Worm (Caenorhabditis elegans) whole organism, mixed stage, embryonic: ENCODE results near the gene del-10.

Experiments used
- M03D4.4 ChIP-seq: sonication (generic microtip); optimal IDR thresholded peaks from 2 replicates; lab custom pipeline; 2017; ENCODE audit warnings: mild to moderate bottlenecking, missing genetic modification characterization, missing compliant biosample characterization
- bed-3 ChIP-seq: fragments of 200-800 bp; sonication (Bioruptor generic); optimal IDR thresholded peaks from 3 replicates; lab custom pipeline; 2018; ENCODE audit warnings: mild to moderate bottlenecking, missing genetic modification characterization, moderate library complexity, missing compliant biosample characterization
- blmp-1 ChIP-seq: fragments of 150-350 bp; optimal IDR thresholded peaks from 2 replicates; lab custom pipeline; 2014; ENCODE audit warnings: missing biosample characterization, missing genetic modification characterization
- ceh-39 ChIP-seq: fragments of 150-350 bp; optimal IDR thresholded peaks from 2 replicates; lab custom pipeline; 2014; ENCODE audit warnings: missing biosample characterization, missing genetic modification characterization
- ceh-43 ChIP-seq: fragments of 200-800 bp; sonication (Bioruptor generic); optimal IDR thresholded peaks from 2 replicates; lab custom pipeline; 2018; ENCODE audit warnings: mild to moderate bottlenecking, missing genetic modification characterization, moderate library complexity, missing compliant biosample characterization
- ces-1 ChIP-seq: fragments of 150-350 bp; optimal IDR thresholded peaks from 2 replicates; lab custom pipeline; 2014; ENCODE audit warnings: missing biosample characterization, missing genetic modification reagents, missing genetic modification characterization
- cnd-1 ChIP-seq: fragments of 200-800 bp; sonication (Bioruptor generic); optimal IDR thresholded peaks from 2 replicates; lab custom pipeline; 2018; ENCODE audit warnings: mild to moderate bottlenecking, missing genetic modification characterization, missing compliant biosample characterization
- drap-1 ChIP-seq: fragments of 200-800 bp; sonication (Bioruptor generic); optimal IDR thresholded peaks from 3 replicates; lab custom pipeline; 2018; ENCODE audit warnings: mild to moderate bottlenecking, missing genetic modification characterization, missing compliant biosample characterization
- elt-1 ChIP-seq: sonication (generic microtip); optimal IDR thresholded peaks from 2 replicates; lab custom pipeline; 2017; ENCODE audit warnings: missing genetic modification characterization, mild to moderate bottlenecking, missing compliant biosample characterization, antibody characterized with exemption, moderate library complexity, borderline replicate concordance; ENCODE audit not compliant: insufficient read depth
- ham-2 ChIP-seq: fragments of 200-800 bp; sonication (Bioruptor generic); optimal IDR thresholded peaks from 2 replicates; lab custom pipeline; 2018; ENCODE audit warnings: mild to moderate bottlenecking, missing genetic modification characterization, missing compliant biosample characterization
- hlh-1 ChIP-seq: fragments of 150-350 bp; optimal IDR thresholded peaks from 2 replicates; lab custom pipeline; 2014; ENCODE audit warnings: missing biosample characterization, missing genetic modification reagents, missing genetic modification characterization
- lin-13 ChIP-seq: fragments of 150-350 bp; optimal IDR thresholded peaks from 2 replicates; lab custom pipeline; 2014; ENCODE audit warnings: missing biosample characterization, missing genetic modification characterization
- lin-32 ChIP-seq: fragments of 200-800 bp; sonication (Bioruptor generic); optimal IDR thresholded peaks from 2 replicates; lab custom pipeline; 2018; ENCODE audit warnings: mild to moderate bottlenecking, missing genetic modification characterization, missing compliant biosample characterization
- lsy-2 ChIP-seq: fragments of 150-350 bp; optimal IDR thresholded peaks from 2 replicates; lab custom pipeline; 2014; ENCODE audit warnings: missing biosample characterization, missing genetic modification characterization
- mab-5 ChIP-seq: fragments of 150-350 bp; optimal IDR thresholded peaks from 2 replicates; lab custom pipeline; 2014; ENCODE audit warnings: missing biosample characterization, missing genetic modification characterization
- mep-1 ChIP-seq: fragments of 150-350 bp; optimal IDR thresholded peaks from 2 replicates; lab custom pipeline; 2017; ENCODE audit warnings: missing biosample characterization, missing genetic modification reagents, missing genetic modification characterization, inconsistent platforms
- mls-2 ChIP-seq: sonication (generic microtip); optimal IDR thresholded peaks from 2 replicates; lab custom pipeline; 2016; ENCODE audit warnings: mild to moderate bottlenecking, missing genetic modification characterization, moderate library complexity, missing compliant biosample characterization
- nhr-12 ChIP-seq: fragments of 150-350 bp; optimal IDR thresholded peaks from 2 replicates; lab custom pipeline; 2014; ENCODE audit warnings: missing biosample characterization, missing genetic modification characterization
- nhr-2 ChIP-seq: fragments of 150-350 bp; optimal IDR thresholded peaks from 2 replicates; lab custom pipeline; 2014; ENCODE audit warnings: missing biosample characterization, missing genetic modification characterization
- nhr-237 ChIP-seq: fragments of 150-350 bp; optimal IDR thresholded peaks from 2 replicates; lab custom pipeline; 2014; ENCODE audit warnings: missing biosample characterization, missing genetic modification characterization
- nhr-28 ChIP-seq: fragments of 150-350 bp; optimal IDR thresholded peaks from 2 replicates; lab custom pipeline; 2014; ENCODE audit warnings: missing biosample characterization, missing genetic modification characterization
- nhr-76 ChIP-seq: sonication (generic microtip); optimal IDR thresholded peaks from 2 replicates; lab custom pipeline; 2017; ENCODE audit warnings: missing biosample characterization, missing genetic modification characterization
- pha-4 ChIP-seq: fragments of 150-350 bp; optimal IDR thresholded peaks from 2 replicates; lab custom pipeline; 2018; ENCODE audit warnings: missing biosample characterization, missing genetic modification reagents, missing genetic modification characterization
- sem-2 ChIP-seq: fragments of 200-800 bp; sonication (Bioruptor generic); optimal IDR thresholded peaks from 2 replicates; lab custom pipeline; 2018; ENCODE audit warnings: mild to moderate bottlenecking, missing genetic modification characterization, missing compliant biosample characterization
- snpc-4 ChIP-seq: fragments of 150-350 bp; optimal IDR thresholded peaks from 2 replicates; lab custom pipeline; 2014; ENCODE audit warnings: missing biosample characterization, missing genetic modification characterization
- sptf-1 ChIP-seq: sonication (generic microtip); optimal IDR thresholded peaks from 2 replicates; lab custom pipeline; 2017; ENCODE audit warnings: mild to moderate bottlenecking, missing genetic modification characterization, moderate library complexity, missing compliant biosample characterization
- tbx-8 ChIP-seq: fragments of 200-800 bp; sonication (Bioruptor generic); optimal IDR thresholded peaks from 2 replicates; lab custom pipeline; 2018; ENCODE audit warnings: mild to moderate bottlenecking, missing genetic modification characterization, moderate library complexity, missing compliant biosample characterization
- unc-39 ChIP-seq: fragments of 150-350 bp; optimal IDR thresholded peaks from 2 replicates; lab custom pipeline; 2014; ENCODE audit warnings: missing biosample characterization, missing genetic modification characterization
- unc-62 ChIP-seq: fragments of 150-350 bp; optimal IDR thresholded peaks from 2 replicates; lab custom pipeline; 2014; ENCODE audit warnings: missing biosample characterization, missing genetic modification reagents, missing genetic modification characterization
- ztf-11 ChIP-seq: fragments of 150-350 bp; optimal IDR thresholded peaks from 2 replicates; lab custom pipeline; 2014; ENCODE audit warnings: missing biosample characterization, missing genetic modification characterization

del-10 gene

DNA sequence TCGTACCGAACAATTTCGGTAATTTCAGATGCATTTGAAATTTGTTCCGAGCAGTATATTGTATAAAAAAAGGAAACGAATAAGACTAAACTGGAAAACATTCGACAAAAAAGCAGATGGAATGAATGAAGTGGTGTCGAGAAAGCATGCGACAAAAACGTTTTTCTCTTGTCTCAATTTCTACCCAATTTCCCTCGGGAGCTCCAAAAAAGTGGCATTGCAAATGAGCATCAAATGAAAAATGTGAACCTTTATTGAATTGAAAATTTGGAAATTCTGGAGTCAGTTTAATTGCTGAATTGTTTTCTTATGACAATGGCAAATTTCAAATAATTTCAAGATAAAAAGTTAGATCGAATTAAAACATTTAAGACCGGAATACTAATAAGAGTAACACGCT, 18.2 kb upstream of the del-10 start, which contains the start of gene R05G9.5:
Gene R05G9.5 (minus strand): TSS at position 101 of the 400 bp plus-strand sequence.
- TF ChIP-seq mls-2 (tag; lab: Kevin White, UChicago) (no peak), sptf-1 (tag; lab: Kevin White, UChicago) (no peak), unc-39 (tag; lab: Kevin White, UChicago) (no peak), tbx-8 (GFP tag; lab: Kevin White, UChicago) (no peak), ham-2 (no peak), blmp-1 (tag; lab: Kevin White, UChicago) (no peak), nhr-76 (tag; lab: Kevin White, UChicago) (no peak), nhr-2 (tag; lab: Kevin White, UChicago) (no peak), pha-4 (tag; lab: Kevin White, UChicago) (no peak), mep-1 (tag; lab: Kevin White, UChicago) (no peak), nhr-12 (tag; lab: Kevin White, UChicago) (no peak), bed-3 (GFP tag; lab: Kevin White, UChicago) (no peak), cnd-1 (no peak), lsy-2 (tag; lab: Kevin White, UChicago) (no peak), mab-5 (no peak), ceh-43 (GFP tag; lab: Kevin White, UChicago) (no peak), drap-1 (GFP tag; lab: Kevin White, UChicago) (no peak), M03D4.4 (no peak), snpc-4 (no peak), lin-32 (GFP tag; lab: Kevin White, UChicago) (no peak)
- TF ChIP-seq, all 35 proteins: peak for 0

DNA sequence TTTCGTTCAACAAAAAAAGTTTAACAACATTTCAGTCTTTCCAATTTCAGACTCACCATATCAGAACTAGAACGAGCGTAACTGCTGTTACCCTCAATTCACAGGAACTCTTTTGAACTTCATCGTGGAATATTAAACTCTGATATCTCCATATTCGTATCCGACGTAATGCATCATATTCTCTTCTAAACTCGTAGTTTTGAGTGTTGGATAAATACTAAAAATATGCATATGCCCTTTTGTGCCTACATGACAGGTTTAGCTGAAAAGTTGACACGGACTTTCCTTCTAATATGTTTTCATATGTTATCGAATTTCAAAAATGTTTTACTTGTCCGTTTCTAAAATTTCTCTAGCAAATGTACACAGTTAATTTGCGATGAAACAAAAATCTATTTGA, 17.1 kb upstream of the del-10 start, which contains the start of gene twk-49:
Gene twk-49 (minus strand): TSS at position 101 of the 400 bp plus-strand sequence.
- TF ChIP-seq nhr-28 (tag; lab: Kevin White, UChicago): no peak
- TF ChIP-seq ceh-39 (tag; lab: Kevin White, UChicago): no peak
- TF ChIP-seq pha-4 (tag; lab: Kevin White, UChicago): no peak
- TF ChIP-seq unc-62 (GFP tag; lab: Kevin White, UChicago): no peak
- no peak for TF ChIP-seq nhr-237 (tag; lab: Kevin White, UChicago)
- TF ChIP-seq ztf-11 (tag; lab: Kevin White, UChicago): no peak
- TF ChIP-seq hlh-1 (tag; lab: Kevin White, UChicago): no peak
- no peak for TF ChIP-seq bed-3 (GFP tag; lab: Kevin White, UChicago)
- no peak for TF ChIP-seq cnd-1
- TF ChIP-seq tbx-8 (GFP tag; lab: Kevin White, UChicago): no peak
- TF ChIP-seq lin-32 (GFP tag; lab: Kevin White, UChicago): no peak
- TF ChIP-seq sem-2: no peak
- no peak for TF ChIP-seq lin-13 (tag; lab: Kevin White, UChicago)
- no peak for TF ChIP-seq elt-1 (tag; lab: Kevin White, UChicago)
- TF ChIP-seq ces-1 (GFP tag; lab: Kevin White, UChicago): no peak
- no peak for TF ChIP-seq ceh-43 (GFP tag; lab: Kevin White, UChicago)
- TF ChIP-seq blmp-1 (tag; lab: Kevin White, UChicago): no peak
- no peak for TF ChIP-seq M03D4.4
- TF ChIP-seq, all 35 proteins: peak for 0

DNA sequence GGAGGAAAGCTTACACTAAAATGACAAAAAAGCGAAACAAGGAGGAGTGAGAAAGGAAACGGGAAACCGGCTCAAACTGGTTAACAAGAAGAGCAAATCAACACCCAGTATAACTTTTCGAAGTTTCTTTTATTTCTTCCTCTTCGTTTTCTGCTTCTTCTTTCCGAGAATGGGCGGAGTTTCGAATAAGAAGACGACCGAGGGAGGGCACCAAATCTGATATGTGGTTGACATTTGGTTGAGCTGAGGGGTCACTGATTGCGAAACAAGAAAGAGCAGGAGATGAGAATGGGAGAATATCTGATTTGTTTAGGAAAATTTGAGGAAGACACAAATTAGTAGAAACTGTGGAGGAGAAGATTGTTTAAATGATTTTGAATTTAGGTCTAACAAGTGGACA, 16.7 kb upstream of the del-10 start:
- TF ChIP-seq nhr-28 (tag; lab: Kevin White, UChicago) (no peak), drap-1 (GFP tag; lab: Kevin White, UChicago) (no peak), ces-1 (GFP tag; lab: Kevin White, UChicago) (peak; percentile 52), elt-1 (tag; lab: Kevin White, UChicago) (no peak), lin-32 (GFP tag; lab: Kevin White, UChicago) (no peak)

DNA sequence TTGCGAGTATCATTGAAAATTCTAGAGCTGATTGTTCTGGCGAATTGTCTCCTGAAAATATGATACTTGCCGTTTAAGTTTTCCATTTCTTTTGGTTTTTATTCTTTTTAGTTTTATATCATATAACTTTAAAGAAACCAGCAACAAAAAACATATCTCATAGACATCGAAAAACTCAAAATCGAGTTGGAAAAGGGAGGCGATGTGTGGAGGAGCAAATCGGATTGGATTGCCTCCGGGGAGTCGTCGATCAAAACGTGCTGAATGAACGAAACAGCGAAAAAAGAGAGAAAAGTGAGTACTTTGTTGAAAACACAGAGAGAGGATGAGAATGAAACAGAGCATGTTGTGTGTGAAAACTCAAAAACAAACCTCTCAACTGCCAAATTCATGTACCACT, 15.2 kb upstream of the del-10 start:
- TF ChIP-seq snpc-4 (no peak), ces-1 (GFP tag; lab: Kevin White, UChicago) (peak; percentile 34)

DNA sequence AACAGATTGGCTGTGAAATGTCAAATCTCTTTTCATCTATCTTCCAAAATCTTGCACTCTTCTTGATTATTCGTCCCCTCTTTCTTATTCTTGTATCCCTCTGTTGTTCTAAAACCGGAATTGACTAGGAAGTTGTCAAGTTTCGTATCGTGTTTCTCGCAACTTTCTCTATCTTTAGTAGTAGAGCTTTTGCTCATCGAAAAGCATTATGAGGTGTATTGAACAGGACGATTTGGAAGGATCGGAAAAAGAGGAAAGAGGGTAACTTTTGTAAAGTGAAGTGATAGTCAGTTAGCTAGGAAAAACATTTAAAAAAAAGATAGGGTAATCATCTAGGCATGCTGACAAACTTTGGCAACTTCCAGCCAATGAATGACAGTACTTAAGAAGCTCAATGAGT, 14.6 kb upstream of the del-10 start:
- TF ChIP-seq lin-13 (tag; lab: Kevin White, UChicago) (no peak), mep-1 (tag; lab: Kevin White, UChicago) (no peak), nhr-237 (tag; lab: Kevin White, UChicago) (no peak), nhr-12 (tag; lab: Kevin White, UChicago) (no peak), sem-2 (no peak)
- TF ChIP-seq, all 35 proteins: peak for 0
